Worm (Caenorhabditis elegans): Measurements from ENCODE around the gene F40G9.9.

ce11 chrIII:187829-188228 is 16.3 kb upstream of the F40G9.9 start, which contains the start of gene mxl-2:
- TF ChIP-seq nhr-12 (tag; optimal IDR thresholded peaks at IDR 0.05) (no peak), aly-2 (tag; optimal IDR thresholded peaks at IDR 0.05) (no peak), snpc-4 (tag; optimal IDR thresholded peaks at IDR 0.05) (no peak), mep-1 (tag; optimal IDR thresholded peaks at IDR 0.05) (no peak), nhr-90 (tag; optimal IDR thresholded peaks at IDR 0.05; ENCODE audit: poor library complexity) (no peak), F16B12.6 (tag; optimal IDR thresholded peaks at IDR 0.05) (no peak), pqm-1 (tag; optimal IDR thresholded peaks at IDR 0.05) (no peak), isw-1 (GFP tag; IDR thresholded peaks at IDR 0.05) (no peak), nhr-71 (tag; optimal IDR thresholded peaks at IDR 0.05) (no peak)
